Fruit fly (Drosophila melanogaster) whole organism, adult: ENCODE data around the gene mnd.

Source experiments
- CG11617 ChIP-seq: fragments of 200-800 bp; sonication (Bioruptor generic); optimal IDR thresholded peaks from 2 replicates; lab custom pipeline; 2017; ENCODE audit warnings: mild to moderate bottlenecking, missing biosample characterization, missing genetic modification reagents, missing genetic modification characterization
- CG12768 ChIP-seq: fragments of 200-800 bp; sonication (Bioruptor generic); optimal IDR thresholded peaks from 2 replicates; lab custom pipeline; 2017; ENCODE audit warnings: missing biosample characterization, missing genetic modification characterization, mild to moderate bottlenecking, moderate library complexity, missing genetic modification reagents
- CG14711 ChIP-seq: fragments of 200-800 bp; sonication (Bioruptor generic); optimal IDR thresholded peaks from 2 replicates; lab custom pipeline; 2018; ENCODE audit warnings: missing biosample characterization, mild to moderate bottlenecking, missing genetic modification characterization, moderate library complexity
- CG1620 ChIP-seq: fragments of 200-800 bp; sonication (Bioruptor generic); optimal IDR thresholded peaks from 2 replicates; lab custom pipeline; 2016; ENCODE audit warnings: missing biosample characterization, missing genetic modification characterization
- CG33017 ChIP-seq: fragments of 200-800 bp; sonication (Bioruptor generic); optimal IDR thresholded peaks from 2 replicates; lab custom pipeline; 2018; ENCODE audit warnings: missing biosample characterization, mild to moderate bottlenecking, missing genetic modification characterization, moderate library complexity
- CG5204 ChIP-seq: fragments of 200-800 bp; sonication (Bioruptor generic); optimal IDR thresholded peaks from 2 replicates; lab custom pipeline; 2016; ENCODE audit warnings: missing biosample characterization, missing genetic modification characterization
- CG7045 ChIP-seq: fragments of 200-800 bp; sonication (Bioruptor generic); optimal IDR thresholded peaks from 2 replicates; lab custom pipeline; 2017; ENCODE audit warnings: missing biosample characterization, mild to moderate bottlenecking, missing genetic modification characterization
- CG7101 ChIP-seq: fragments of 200-800 bp; sonication (Bioruptor generic); optimal IDR thresholded peaks from 2 replicates; lab custom pipeline; 2018; ENCODE audit warnings: missing biosample characterization, mild to moderate bottlenecking, missing genetic modification characterization, moderate library complexity
- Clk ChIP-seq: fragments of 200-800 bp; sonication (Bioruptor generic); optimal IDR thresholded peaks from 2 replicates; lab custom pipeline; 2017; ENCODE audit warnings: missing biosample characterization, missing genetic modification characterization
- Crg-1 ChIP-seq: fragments of 200-800 bp; sonication (Bioruptor generic); optimal IDR thresholded peaks from 2 replicates; lab custom pipeline; 2016; ENCODE audit warnings: missing biosample characterization, missing genetic modification characterization
- Hr96 ChIP-seq: fragments of 200-800 bp; sonication (Bioruptor generic); optimal IDR thresholded peaks from 2 replicates; lab custom pipeline; 2016; ENCODE audit warnings: missing biosample characterization, missing genetic modification characterization
- Mnt ChIP-seq: fragments of 200-800 bp; sonication (Bioruptor generic); optimal IDR thresholded peaks from 2 replicates; lab custom pipeline; 2016; ENCODE audit warnings: missing biosample characterization, mild to moderate bottlenecking, missing genetic modification characterization
- bab1 ChIP-seq: fragments of 200-800 bp; sonication (Bioruptor generic); optimal IDR thresholded peaks from 3 replicates; lab custom pipeline; 2019; ENCODE audit warnings: missing biosample characterization, mild to moderate bottlenecking, missing genetic modification characterization, moderate library complexity
- cic ChIP-seq: fragments of 200-800 bp; sonication (Bioruptor generic); optimal IDR thresholded peaks from 2 replicates; lab custom pipeline; 2017; ENCODE audit warnings: missing biosample characterization, mild to moderate bottlenecking, missing genetic modification characterization, moderate library complexity
- cnc ChIP-seq, 2 experiments: fragments of >200 bp; optimal IDR thresholded peaks; 2 replicates each; lab custom pipeline; 2017
- kay ChIP-seq: fragments of 200-800 bp; sonication (Bioruptor generic); peaks from one replicate; lab custom pipeline; 2016; ENCODE audit warnings: missing biosample characterization, missing genetic modification characterization, borderline replicate concordance
- ovo ChIP-seq: fragments of 200-800 bp; sonication (Bioruptor generic); optimal IDR thresholded peaks from 2 replicates; lab custom pipeline; 2016; ENCODE audit warnings: missing biosample characterization, missing genetic modification characterization
- pad ChIP-seq: fragments of 200-800 bp; sonication (Bioruptor generic); optimal IDR thresholded peaks from 3 replicates; lab custom pipeline; 2017; ENCODE audit warnings: missing biosample characterization, missing genetic modification characterization, mild to moderate bottlenecking, moderate library complexity, missing genetic modification reagents
- tj ChIP-seq: fragments of 200-800 bp; sonication (Bioruptor generic); optimal IDR thresholded peaks from 3 replicates; lab custom pipeline; 2017; ENCODE audit warnings: missing biosample characterization, mild to moderate bottlenecking, missing genetic modification characterization, moderate library complexity
- toe ChIP-seq: fragments of 200-800 bp; sonication (Bioruptor generic); optimal IDR thresholded peaks from 2 replicates; lab custom pipeline; 2016; ENCODE audit warnings: missing biosample characterization, missing genetic modification characterization

Gene mnd

dm6 chr3L:15031773-15032172, 46.9 kb downstream of the mnd start:
- no peak for TF ChIP-seq CG12768
- no peak for TF ChIP-seq Hr96 (GFP tag; lab: Kevin White, UChicago)
- TF ChIP-seq CG7101 (tag; lab: Kevin White, UChicago), result no peak
- no peak for TF ChIP-seq CG5204 (GFP tag; lab: Kevin White, UChicago)
- TF ChIP-seq toe (GFP tag; lab: Kevin White, UChicago), result no peak
- TF ChIP-seq CG14711 (tag; lab: Kevin White, UChicago), result no peak
- no peak for TF ChIP-seq CG7045 (GFP tag; lab: Kevin White, UChicago)
- TF ChIP-seq tj (GFP tag; lab: Kevin White, UChicago), result no peak
- no peak for TF ChIP-seq cnc (optimal IDR thresholded peaks at IDR 0.05; lab: Kevin White, UChicago)
- no peak for TF ChIP-seq kay (GFP tag; lab: Kevin White, UChicago)
- TF ChIP-seq CG33017 (tag; lab: Kevin White, UChicago), result no peak
- TF ChIP-seq Clk (GFP tag; lab: Kevin White, UChicago), result no peak
- no peak for TF ChIP-seq Crg-1 (GFP tag; lab: Kevin White, UChicago)
- no peak for TF ChIP-seq pad (GFP tag; lab: Kevin White, UChicago)
- no peak for TF ChIP-seq ovo

dm6 chr3L:15034061-15034713, 49.3 kb downstream of the mnd start:
- TF ChIP-seq CG1620 (GFP tag; lab: Kevin White, UChicago) (no peak), kay (GFP tag; lab: Kevin White, UChicago) (no peak), tj (GFP tag; lab: Kevin White, UChicago) (no peak), CG7045 (GFP tag; lab: Kevin White, UChicago) (no peak), CG33017 (tag; lab: Kevin White, UChicago) (no peak), pad (GFP tag; lab: Kevin White, UChicago) (no peak)

- TF ChIP-seq CG5204 (GFP tag; lab: Kevin White, UChicago) (no peak), CG7101 (tag; lab: Kevin White, UChicago) (no peak), Clk (GFP tag; lab: Kevin White, UChicago) (no peak), cnc (optimal IDR thresholded peaks at IDR 0.05; lab: Kevin White, UChicago) (no peak), CG1620 (GFP tag; lab: Kevin White, UChicago) (no peak), CG12768 (no peak), kay (GFP tag; lab: Kevin White, UChicago) (no peak), CG7045 (GFP tag; lab: Kevin White, UChicago) (no peak), CG14711 (tag; lab: Kevin White, UChicago) (no peak), ovo (no peak), tj (GFP tag; lab: Kevin White, UChicago) (no peak), bab1 (GFP tag; lab: Kevin White, UChicago) (no peak), Crg-1 (GFP tag; lab: Kevin White, UChicago) (no peak), Mnt (GFP tag; lab: Kevin White, UChicago) (no peak), CG11617 (GFP tag; lab: Kevin White, UChicago) (no peak), pad (GFP tag; lab: Kevin White, UChicago) (no peak), CG33017 (tag; lab: Kevin White, UChicago) (no peak), Hr96 (GFP tag; lab: Kevin White, UChicago) (no peak), cic (GFP tag; lab: Kevin White, UChicago) (no peak)
These were observed 49.8 kb downstream of the mnd start for dm6 chr3L:15034714-15035076.

dm6 chr3L:15035585-15035984, 50.7 kb downstream of the mnd start:
- TF ChIP-seq CG14711 (tag; lab: Kevin White, UChicago) (no peak), pad (GFP tag; lab: Kevin White, UChicago) (no peak), tj (GFP tag; lab: Kevin White, UChicago) (no peak), kay (GFP tag; lab: Kevin White, UChicago) (no peak), cnc (optimal IDR thresholded peaks at IDR 0.05; lab: Kevin White, UChicago) (no peak), Crg-1 (GFP tag; lab: Kevin White, UChicago) (no peak), toe (GFP tag; lab: Kevin White, UChicago) (no peak), ovo (no peak), bab1 (GFP tag; lab: Kevin White, UChicago) (no peak), CG7101 (tag; lab: Kevin White, UChicago) (no peak), CG12768 (no peak)

dm6 chr3L:15039510-15039909, 54.6 kb downstream of the mnd start:
- TF ChIP-seq cnc (optimal IDR thresholded peaks at IDR 0.05; lab: Kevin White, UChicago) (no peak), Crg-1 (GFP tag; lab: Kevin White, UChicago) (no peak), CG7101 (tag; lab: Kevin White, UChicago) (no peak), Hr96 (GFP tag; lab: Kevin White, UChicago) (no peak), CG14711 (tag; lab: Kevin White, UChicago) (no peak), pad (GFP tag; lab: Kevin White, UChicago) (no peak), CG33017 (tag; lab: Kevin White, UChicago) (no peak), cic (GFP tag; lab: Kevin White, UChicago) (no peak), CG11617 (GFP tag; lab: Kevin White, UChicago) (no peak), tj (GFP tag; lab: Kevin White, UChicago) (no peak), ovo (no peak), CG1620 (GFP tag; lab: Kevin White, UChicago) (no peak), CG12768 (no peak), bab1 (GFP tag; lab: Kevin White, UChicago) (no peak), CG7045 (GFP tag; lab: Kevin White, UChicago) (no peak)
